Worm (Caenorhabditis elegans): ENCODE measurements around the gene pld-1.

DNA sequence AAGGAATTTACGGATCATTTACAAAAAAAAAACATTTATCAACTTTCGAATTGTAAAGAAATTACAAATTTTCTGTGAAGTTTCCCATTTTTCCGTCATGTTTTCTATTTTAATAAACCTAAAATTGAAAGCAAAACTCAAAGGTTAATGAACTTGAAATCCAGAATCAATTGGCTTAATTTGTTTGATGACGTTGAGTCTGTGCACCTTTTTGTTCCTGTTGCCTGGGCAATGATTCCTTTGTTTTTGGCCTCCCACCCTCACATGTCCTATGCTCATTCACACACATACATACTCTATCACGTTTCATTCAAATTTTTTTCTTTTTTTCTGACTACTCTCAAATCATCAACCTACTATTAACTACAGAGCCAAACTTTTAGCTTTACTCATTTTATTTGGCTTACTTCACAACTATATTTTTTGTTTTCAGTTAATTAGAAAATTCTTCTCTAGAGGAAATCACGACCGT lies 44.8 kb upstream of the pld-1 start, which contains the start of gene F58A6.2:
- TF ChIP-seq lin-35 (GFP tag; optimal IDR thresholded peaks at IDR 0.05) (no peak), pqm-1 (tag; optimal IDR thresholded peaks at IDR 0.05) (no peak), blmp-1 (tag; optimal IDR thresholded peaks at IDR 0.05) (no peak), nhr-11 (tag; optimal IDR thresholded peaks at IDR 0.05) (no peak), tbx-2 (tag; optimal IDR thresholded peaks at IDR 0.05) (no peak), lin-39 (tag; optimal IDR thresholded peaks at IDR 0.05) (no peak), egl-27 (tag; optimal IDR thresholded peaks at IDR 0.05) (no peak), aly-2 (tag; optimal IDR thresholded peaks at IDR 0.05) (no peak), elt-2 (tag; optimal IDR thresholded peaks at IDR 0.05) (no peak), ceh-82 (tag; optimal IDR thresholded peaks at IDR 0.05) (no peak), nhr-77 (tag; optimal IDR thresholded peaks at IDR 0.05) (no peak), nhr-237 (tag; optimal IDR thresholded peaks at IDR 0.05) (no peak), unc-62 (GFP tag; optimal IDR thresholded peaks at IDR 0.05) (no peak)
